Worm (Caenorhabditis elegans): ENCODE measurements around the gene algn-14.

ce11 chrIV:3781539-3781938 is 21.7 kb downstream of the algn-14 start:
- TF ChIP-seq F23B12.7 (tag; optimal IDR thresholded peaks at IDR 0.05; ENCODE audit: insufficient read depth), result no peak
- no peak for TF ChIP-seq unc-62 (GFP tag; optimal IDR thresholded peaks at IDR 0.05)
- no peak for TF ChIP-seq ceh-91 (GFP tag; IDR thresholded peaks at IDR 0.05)
- TF ChIP-seq cebp-2 (GFP tag; IDR thresholded peaks at IDR 0.05), result no peak
- no peak for TF ChIP-seq attf-3 (GFP tag; conservative IDR thresholded peaks at IDR 0.05)
- TF ChIP-seq T26A5.8 (tag; optimal IDR thresholded peaks at IDR 0.05), result no peak
- TF ChIP-seq F39B2.1 (GFP tag; IDR thresholded peaks at IDR 0.05), result no peak
- no peak for TF ChIP-seq repo-1 (tag; optimal IDR thresholded peaks at IDR 0.05)
- no peak for TF ChIP-seq dox-1 (GFP tag; IDR thresholded peaks at IDR 0.05)
- no peak for TF ChIP-seq F33H1.4 (GFP tag; IDR thresholded peaks at IDR 0.05)
